Fruit fly (Drosophila melanogaster): ENCODE data around the gene Pax.

DNA sequence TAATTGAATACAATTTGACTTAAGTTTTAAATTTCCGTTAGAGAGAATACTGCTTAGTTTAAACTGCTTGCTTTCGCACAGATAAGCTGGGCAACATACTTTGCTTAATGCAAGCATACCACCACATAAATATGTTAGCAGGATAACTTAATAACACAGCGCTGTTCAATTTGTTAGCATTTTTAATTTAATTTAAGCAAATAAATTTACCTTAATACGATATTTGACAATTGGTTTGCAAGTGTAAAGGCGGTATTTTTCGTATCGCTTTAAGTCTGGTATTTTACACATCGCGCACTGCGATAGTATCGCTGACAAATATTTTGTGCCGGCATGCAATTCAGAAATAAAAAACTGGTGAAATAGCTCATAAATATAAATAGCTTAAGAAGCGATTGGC is 3.9 kb upstream of the Pax start, which contains the start of gene RtcB:
- TF ChIP-seq CG9948 (tag; optimal IDR thresholded peaks at IDR 0.05) = no peak
- TF ChIP-seq EcR (GFP tag; optimal IDR thresholded peaks at IDR 0.05) = no peak
- TF ChIP-seq CG12605 (GFP tag; IDR thresholded peaks at IDR 0.05) = no peak
- TF ChIP-seq rn (GFP tag; IDR thresholded peaks at IDR 0.05) = no peak
- no peak for TF ChIP-seq fd96Ca (GFP tag; IDR thresholded peaks at IDR 0.05)
- TF ChIP-seq D1 (tag; optimal IDR thresholded peaks at IDR 0.05) = no peak
